Worm (Caenorhabditis elegans) whole organism, midembryonic: ENCODE results near the gene kin-30.

Experiments
- T22C8.4 ChIP-seq: fragments of 200-800 bp; sonication (Bioruptor generic); IDR thresholded peaks from 2 replicates; pipeline ENCODE4 v1.3.6; 2022; ENCODE audit warnings: missing genetic modification characterization, missing compliant biosample characterization
- cog-1 ChIP-seq: sonication (generic microtip); optimal IDR thresholded peaks from 2 replicates; lab custom pipeline; 2016; ENCODE audit warnings: missing genetic modification characterization, missing compliant biosample characterization
- flt-1 ChIP-seq: fragments of 200-800 bp; sonication (Bioruptor generic); IDR thresholded peaks from 2 replicates; pipeline ENCODE4 v1.3.6; 2022; ENCODE audit warnings: missing genetic modification characterization, missing compliant biosample characterization
- klf-2 ChIP-seq: fragments of 200-800 bp; sonication (Bioruptor generic); conservative IDR thresholded peaks from 2 replicates; pipeline ENCODE4 v1.3.6; 2022; ENCODE audit warnings: missing genetic modification reagents, missing genetic modification characterization, missing compliant biosample characterization
- med-1 ChIP-seq: sonication (generic microtip); optimal IDR thresholded peaks from 2 replicates; lab custom pipeline; 2017; ENCODE audit warnings: missing genetic modification characterization, mild to moderate bottlenecking, missing compliant biosample characterization, antibody characterized with exemption, missing genetic modification reagents; ENCODE audit not compliant: insufficient read depth
- ref-1 ChIP-seq: fragments of 200-800 bp; sonication (Bioruptor generic); conservative IDR thresholded peaks from 2 replicates; pipeline ENCODE4 v1.3.6; 2022; ENCODE audit warnings: missing genetic modification reagents, missing genetic modification characterization, missing compliant biosample characterization
- ztf-23 ChIP-seq: fragments of 200-800 bp; sonication (Bioruptor generic); IDR thresholded peaks from 2 replicates; pipeline ENCODE4 v1.3.6; 2022; ENCODE audit warnings: missing genetic modification reagents, missing genetic modification characterization, missing compliant biosample characterization
- ztf-29 ChIP-seq: fragments of 200-800 bp; sonication (Bioruptor generic); IDR thresholded peaks from 2 replicates; pipeline ENCODE4 v1.3.6; 2022; ENCODE audit warnings: missing genetic modification reagents, missing genetic modification characterization, missing compliant biosample characterization

- no peak for TF ChIP-seq flt-1
- no peak for TF ChIP-seq ref-1 (GFP tag; lab: Robert Waterston, UW)
- TF ChIP-seq T22C8.4 (GFP tag; lab: Robert Waterston, UW) = no peak
- TF ChIP-seq med-1 (GFP tag; lab: Kevin White, UChicago) = no peak
- TF ChIP-seq ztf-29 (GFP tag; lab: Robert Waterston, UW) = no peak
- TF ChIP-seq klf-2 (GFP tag; lab: Robert Waterston, UW) = no peak
- TF ChIP-seq cog-1 (tag; lab: Kevin White, UChicago) = no peak
- TF ChIP-seq ztf-23 (GFP tag; lab: Robert Waterston, UW) = no peak
These were observed 7.5 kb downstream of the kin-30 start, which contains the start of gene srbc-76 for ce11 chrV:15252082-15252481.
